Fruit fly (Drosophila melanogaster): ENCODE data around the gene mgl.

DNA sequence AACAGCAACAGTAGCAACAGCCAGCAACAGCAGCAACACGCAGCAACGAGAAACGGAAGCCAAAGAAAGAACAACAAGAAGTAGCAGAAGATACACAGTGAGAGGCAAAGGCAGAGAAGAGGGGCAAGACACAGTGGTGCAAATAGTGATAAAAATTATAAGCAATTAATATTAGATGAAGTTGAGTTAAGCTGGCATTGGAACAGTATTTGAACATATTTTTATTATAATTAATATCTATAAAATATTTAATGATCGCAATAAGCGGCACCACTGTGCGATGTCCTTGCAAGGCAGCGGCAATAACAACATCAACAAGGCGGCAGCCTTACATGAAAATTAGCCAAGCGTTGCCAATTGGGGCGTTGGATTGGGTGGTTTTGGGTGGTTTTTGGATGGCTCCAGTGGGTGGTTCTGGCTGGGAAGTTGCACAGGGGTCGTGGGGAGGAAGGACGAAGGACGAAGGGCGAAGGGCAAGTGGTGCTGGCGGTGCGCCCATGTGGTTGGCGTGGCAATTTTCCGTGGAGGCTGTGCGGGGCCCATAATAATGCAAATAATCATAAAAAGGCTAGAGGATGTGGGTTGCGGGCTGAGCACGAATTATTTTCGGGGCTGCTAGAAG lies 68.4 kb downstream of the mgl start:
- TF ChIP-seq inv (GFP tag; IDR thresholded peaks at IDR 0.05; ENCODE audit: partially characterized antibody): no peak
- peak; percentile 52 for TF ChIP-seq dmrt99B (tag; optimal IDR thresholded peaks at IDR 0.05)
- peak; percentile 6 for TF ChIP-seq CG9727 (GFP tag; optimal IDR thresholded peaks at IDR 0.05)
- no peak for TF ChIP-seq CG12942 (GFP tag; optimal IDR thresholded peaks at IDR 0.05)
- no peak for TF ChIP-seq nmo (GFP tag; optimal IDR thresholded peaks at IDR 0.05)
- no peak for TF ChIP-seq her (GFP tag; optimal IDR thresholded peaks at IDR 0.05)

Measured in whole organism, embryonic.